Worm (Caenorhabditis elegans): ENCODE measurements around the gene rpb-6.

- TF ChIP-seq ceh-36 (tag; optimal IDR thresholded peaks at IDR 0.05), result no peak
- TF ChIP-seq ceh-13 (GFP tag; optimal IDR thresholded peaks at IDR 0.05), result no peak
- TF ChIP-seq tbx-11 (GFP tag; IDR thresholded peaks at IDR 0.05), result no peak
Measured at ce11 chrII:10596462-10596861, 17.3 kb downstream of the rpb-6 start, which contains the start of gene C14A4.7.
